Fruit fly (Drosophila melanogaster): ENCODE results near the gene RpL10Ab.

RpL10Ab gene

DNA sequence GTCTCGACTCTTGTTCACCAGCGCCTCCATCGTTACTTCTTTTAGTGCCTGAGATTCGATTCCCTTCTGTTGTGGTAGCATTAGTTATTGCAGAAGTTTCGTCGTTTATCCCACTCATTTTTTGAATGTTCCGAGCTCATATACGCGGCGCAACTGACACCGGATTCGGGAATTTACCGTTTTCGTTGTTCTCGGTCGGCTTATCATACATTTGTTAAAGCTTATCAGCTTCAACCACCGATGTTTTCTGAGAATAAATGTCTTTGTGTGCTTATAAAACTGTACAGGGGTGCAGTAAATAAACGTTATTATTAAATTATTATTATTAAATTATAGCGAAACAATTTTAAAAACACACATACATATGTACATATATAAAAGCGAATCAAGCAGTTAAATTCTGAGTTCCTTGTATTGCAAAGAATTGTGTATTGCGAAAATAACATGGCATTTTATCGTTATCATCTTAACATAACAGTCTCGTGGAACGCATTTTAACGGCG lies 14.0 kb downstream of the RpL10Ab start, which contains the start of gene CG43064:
TSS of gene CG43064 (minus strand) at position 147 of the 503 bp plus-strand sequence.
- no peak for TF ChIP-seq insv (optimal IDR thresholded peaks at IDR 0.05)
- no peak for TF ChIP-seq psq (optimal IDR thresholded peaks at IDR 0.05)
- no peak for TF ChIP-seq Myc (optimal IDR thresholded peaks at IDR 0.05)
- no peak for TF ChIP-seq ttk (optimal IDR thresholded peaks at IDR 0.05)
- no peak for TF ChIP-seq Sin3A (optimal IDR thresholded peaks at IDR 0.05)
- TF ChIP-seq h (optimal IDR thresholded peaks at IDR 0.05): no peak

DNA sequence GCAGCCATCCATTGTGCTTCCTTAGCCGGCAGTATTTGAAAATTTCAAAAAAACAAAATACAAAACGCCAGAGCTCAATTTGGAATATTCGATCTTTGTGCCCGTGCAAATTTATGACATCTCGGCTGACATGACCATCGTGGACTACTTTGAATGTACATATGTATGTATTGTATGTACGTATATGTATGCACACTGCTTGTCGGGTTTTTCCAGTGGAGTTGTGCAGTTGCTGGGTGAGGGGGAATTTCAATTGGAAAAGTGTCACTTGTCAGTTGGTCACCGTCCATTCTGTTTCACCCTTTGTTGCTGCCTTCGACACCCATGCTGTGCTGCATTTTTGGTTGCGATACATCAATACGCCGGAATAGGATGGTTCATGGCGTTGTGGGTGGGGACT lies 25.1 kb downstream of the RpL10Ab start, which contains the start of gene CG12521:
TSS of gene CG12521 (minus strand) at position 101 of the 400 bp plus-strand sequence.
- TF ChIP-seq psq (optimal IDR thresholded peaks at IDR 0.05) (no peak), Sin3A (optimal IDR thresholded peaks at IDR 0.05) (no peak), h (optimal IDR thresholded peaks at IDR 0.05) (no peak), Myc (optimal IDR thresholded peaks at IDR 0.05) (no peak), insv (optimal IDR thresholded peaks at IDR 0.05) (no peak), ttk (optimal IDR thresholded peaks at IDR 0.05) (no peak)

DNA sequence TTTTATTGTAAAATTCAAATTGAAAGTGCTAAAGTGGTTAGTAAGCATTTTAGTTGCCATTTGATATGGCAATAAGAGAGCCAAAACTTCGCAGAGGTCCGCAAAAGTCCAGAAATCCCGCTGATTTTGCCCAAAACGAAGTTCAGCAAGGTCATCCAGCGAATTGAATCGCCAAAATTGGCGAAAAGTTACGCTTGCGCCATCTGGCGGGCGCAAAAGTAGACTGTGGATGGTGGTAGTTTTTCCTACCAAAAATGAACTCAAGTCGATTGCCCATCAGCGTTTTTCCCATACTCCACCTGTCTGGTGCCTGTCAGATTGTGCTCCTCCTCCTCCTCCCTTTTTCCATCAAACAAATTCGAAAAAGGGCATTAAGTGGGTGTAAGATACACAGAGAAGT lies 30.3 kb downstream of the RpL10Ab start:
- TF ChIP-seq insv (optimal IDR thresholded peaks at IDR 0.05) (no peak), psq (optimal IDR thresholded peaks at IDR 0.05) (no peak), Myc (optimal IDR thresholded peaks at IDR 0.05) (no peak), Sin3A (optimal IDR thresholded peaks at IDR 0.05) (no peak), h (optimal IDR thresholded peaks at IDR 0.05) (no peak), ttk (optimal IDR thresholded peaks at IDR 0.05) (no peak)

DNA sequence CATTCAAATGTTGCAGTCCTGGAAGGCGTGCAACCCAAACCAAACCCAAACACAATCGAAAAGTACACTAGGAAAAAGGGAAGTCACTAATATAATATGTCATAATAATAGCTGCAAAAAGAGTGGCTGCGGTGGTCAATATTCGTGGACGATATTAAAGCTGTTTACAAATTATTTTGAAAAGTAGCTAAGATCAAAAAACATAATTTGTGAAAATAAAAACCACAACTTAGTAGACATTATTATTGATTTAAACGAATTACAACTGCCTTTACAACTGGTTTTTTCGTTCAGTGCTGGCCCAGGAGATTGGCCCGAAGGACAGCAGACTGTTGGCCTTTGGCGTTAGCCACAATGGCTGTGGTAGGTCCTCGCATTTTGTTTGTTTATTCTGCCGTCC lies 36.1 kb downstream of the RpL10Ab start:
- TF ChIP-seq psq (optimal IDR thresholded peaks at IDR 0.05) (no peak), h (optimal IDR thresholded peaks at IDR 0.05) (no peak), Sin3A (optimal IDR thresholded peaks at IDR 0.05) (no peak), insv (optimal IDR thresholded peaks at IDR 0.05) (no peak), Myc (optimal IDR thresholded peaks at IDR 0.05) (no peak), ttk (optimal IDR thresholded peaks at IDR 0.05) (no peak)

DNA sequence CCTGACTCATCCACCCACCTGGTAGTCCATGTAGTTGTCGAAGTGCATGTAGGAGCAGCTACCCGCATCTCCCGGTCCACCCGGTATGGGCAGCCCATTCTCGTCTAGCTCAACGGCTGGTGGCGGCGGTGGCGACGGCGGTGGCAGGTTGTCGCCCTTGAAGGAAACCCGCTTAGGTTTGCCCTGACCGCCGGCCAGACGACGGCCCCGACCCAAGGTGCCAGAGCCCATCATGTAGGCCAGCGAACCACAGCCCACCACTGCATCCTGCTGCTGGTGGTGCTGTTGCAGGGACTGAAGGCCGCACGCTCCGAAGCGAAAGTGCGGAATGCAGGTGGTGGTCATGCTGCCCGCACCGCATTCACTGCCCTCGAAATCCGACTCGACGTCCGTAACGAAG lies 39.6 kb downstream of the RpL10Ab start:
- TF ChIP-seq psq (optimal IDR thresholded peaks at IDR 0.05): no peak
- no peak for TF ChIP-seq h (optimal IDR thresholded peaks at IDR 0.05)
- TF ChIP-seq Myc (optimal IDR thresholded peaks at IDR 0.05): no peak
- TF ChIP-seq insv (optimal IDR thresholded peaks at IDR 0.05): no peak

DNA sequence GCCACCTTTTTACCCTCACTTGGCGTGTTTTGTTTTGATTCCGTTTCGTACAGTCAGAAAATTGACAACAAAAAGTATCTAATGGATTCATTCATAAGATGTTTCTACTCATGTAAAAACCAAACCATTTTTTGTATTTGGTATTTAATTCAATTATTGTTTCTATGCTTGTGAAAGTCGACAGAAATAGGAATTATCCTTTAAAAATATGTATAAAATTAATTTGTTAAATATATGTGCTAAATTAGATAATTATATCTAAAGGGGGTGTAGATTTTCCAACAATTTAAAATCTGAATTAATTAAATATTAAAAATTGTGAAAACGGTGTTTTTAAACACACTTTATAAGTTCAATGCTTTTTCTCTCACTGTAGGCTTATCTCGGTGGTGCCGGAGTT lies 40.9 kb downstream of the RpL10Ab start:
- TF ChIP-seq Myc (optimal IDR thresholded peaks at IDR 0.05) (no peak), h (optimal IDR thresholded peaks at IDR 0.05) (no peak), Sin3A (optimal IDR thresholded peaks at IDR 0.05) (no peak), insv (optimal IDR thresholded peaks at IDR 0.05) (no peak), ttk (optimal IDR thresholded peaks at IDR 0.05) (no peak), psq (optimal IDR thresholded peaks at IDR 0.05) (no peak)

DNA sequence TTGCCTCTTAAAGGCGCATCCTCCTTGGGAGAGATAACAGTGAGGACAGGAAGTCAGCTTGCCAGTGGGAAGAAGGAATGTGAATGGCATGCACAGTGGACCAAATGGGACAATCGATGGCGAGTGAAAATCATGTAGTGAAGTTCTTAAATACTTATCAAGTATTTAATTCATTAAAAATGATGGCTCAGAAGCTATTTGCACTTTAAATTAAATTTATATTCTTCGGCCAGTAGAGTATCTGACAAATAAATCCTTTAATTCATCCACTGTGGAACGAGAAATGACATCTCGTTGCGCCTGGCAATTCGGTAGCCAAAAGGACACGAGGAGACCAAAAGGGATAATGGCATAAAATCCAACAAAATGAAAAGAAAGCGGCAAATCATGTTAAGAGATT lies 46.7 kb downstream of the RpL10Ab start:
- TF ChIP-seq Myc (optimal IDR thresholded peaks at IDR 0.05): no peak

DNA sequence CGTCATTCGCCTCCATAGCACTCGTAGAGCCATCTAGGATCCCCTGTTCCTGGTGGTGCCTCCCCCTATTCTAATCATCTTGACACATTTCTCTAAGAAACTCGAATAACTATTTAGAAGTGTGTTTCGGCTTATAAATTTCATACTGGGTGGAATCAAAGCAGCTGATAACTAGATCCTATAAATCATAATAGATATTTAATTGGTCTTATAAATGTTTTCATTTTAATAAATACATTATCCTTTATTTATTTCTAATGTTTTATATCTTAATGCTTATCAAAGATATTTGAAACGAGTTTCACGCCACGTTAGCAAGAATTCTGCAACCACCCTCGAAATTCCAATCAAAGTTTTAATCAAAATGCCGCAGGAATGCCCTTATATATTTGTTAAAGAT lies 48.6 kb downstream of the RpL10Ab start, which contains the start of gene CG5906:
TSS of gene CG5906 (minus strand) at position 101 of the 400 bp plus-strand sequence.
- TF ChIP-seq Sin3A (optimal IDR thresholded peaks at IDR 0.05) (no peak), psq (optimal IDR thresholded peaks at IDR 0.05) (no peak), insv (optimal IDR thresholded peaks at IDR 0.05) (no peak), Myc (optimal IDR thresholded peaks at IDR 0.05) (no peak), ttk (optimal IDR thresholded peaks at IDR 0.05) (no peak), h (optimal IDR thresholded peaks at IDR 0.05) (no peak)

Measured in Kc167 (cell line).